Fruit fly (Drosophila melanogaster): ENCODE data around the gene Fum1.

Gene Fum1

dm6 chrX:6646846-6647245, 31.4 kb upstream of the Fum1 start (continued):
- TF ChIP-seq CG11902 (GFP tag; optimal IDR thresholded peaks at IDR 0.05) (no peak), esn (GFP tag; optimal IDR thresholded peaks at IDR 0.05) (peak; percentile 12), Blimp-1 (GFP tag; optimal IDR thresholded peaks at IDR 0.05) (no peak), CG7368 (GFP tag; optimal IDR thresholded peaks at IDR 0.05) (no peak), CG9139 (GFP tag; optimal IDR thresholded peaks at IDR 0.05) (no peak)

DNA sequence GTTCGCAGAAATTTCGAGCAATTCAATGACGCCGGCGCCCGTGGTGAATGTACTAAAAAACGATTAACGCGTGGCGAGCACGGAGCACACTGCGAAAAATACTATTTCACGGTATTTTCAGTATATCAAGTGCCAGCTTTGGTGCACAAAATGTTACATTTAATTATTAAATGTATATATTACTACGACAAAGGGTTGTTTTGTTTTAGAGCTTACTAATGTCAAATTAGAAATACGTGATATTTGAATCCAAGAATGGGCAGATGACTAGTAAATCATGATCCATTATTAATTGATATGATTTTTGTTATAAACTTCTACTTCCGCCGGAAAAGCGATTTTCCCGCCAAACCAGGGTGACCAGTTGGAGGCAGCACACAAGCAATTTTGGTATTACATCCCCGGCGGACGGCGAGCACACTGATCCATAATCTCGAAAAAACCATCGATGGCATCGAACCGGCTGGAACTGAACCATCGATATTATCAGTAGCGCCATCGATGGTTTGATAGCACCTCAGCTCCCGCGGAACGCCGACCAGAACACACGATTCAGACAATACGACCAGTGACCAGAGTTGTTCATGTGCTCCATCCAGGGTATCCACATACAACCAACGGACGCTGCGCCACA, 23.9 kb upstream of the Fum1 start, which contains the start of the genes CG3226 and Cdc7:
TSS of gene CG3226 (minus strand) at position 51 of the 634 bp plus-strand sequence.
TSS of gene Cdc7 (plus strand) at position 344 of the 634 bp plus-strand sequence.
- TF ChIP-seq Hr4 (GFP tag; optimal IDR thresholded peaks at IDR 0.05) (no peak), svp (GFP tag) (peak; percentile 61), CG6808 (GFP tag; optimal IDR thresholded peaks at IDR 0.05) (peak; percentile 74), CG3919 (GFP tag; optimal IDR thresholded peaks at IDR 0.05) (peak; percentile 64), dac (GFP tag; optimal IDR thresholded peaks at IDR 0.05) (peak; percentile 22), Smox (GFP tag; optimal IDR thresholded peaks at IDR 0.05) (peak; percentile 56), Sox102F (GFP tag; optimal IDR thresholded peaks at IDR 0.05) (peak; percentile 68), CG32006 (GFP tag; optimal IDR thresholded peaks at IDR 0.05) (peak; percentile 42), CG11902 (GFP tag; optimal IDR thresholded peaks at IDR 0.05) (no peak), cyc (GFP tag; optimal IDR thresholded peaks at IDR 0.05) (peak; percentile 57), Sox14 (GFP tag; optimal IDR thresholded peaks at IDR 0.05) (peak; percentile 53), Eip93F (GFP tag; optimal IDR thresholded peaks at IDR 0.05) (peak; percentile 18), net (GFP tag; optimal IDR thresholded peaks at IDR 0.05) (peak; percentile 70), CG11762 (GFP tag; optimal IDR thresholded peaks at IDR 0.05; ENCODE audit: insufficient read depth) (peak; percentile 32), fkh (GFP tag; optimal IDR thresholded peaks at IDR 0.05) (peak; percentile 56), CG8319 (GFP tag; optimal IDR thresholded peaks at IDR 0.05) (peak; percentile 55), CG10669 (GFP tag; optimal IDR thresholded peaks at IDR 0.05) (peak; percentile 57), Ets96B (tag; optimal IDR thresholded peaks at IDR 0.05) (peak; percentile 32), CG11294 (GFP tag; IDR thresholded peaks at IDR 0.05) (no peak), Blimp-1 (GFP tag; optimal IDR thresholded peaks at IDR 0.05) (peak; percentile 58), spab (GFP tag; optimal IDR thresholded peaks at IDR 0.05) (peak; percentile 18), Ets21C (GFP tag; optimal IDR thresholded peaks at IDR 0.05) (no peak), CG6792 (GFP tag; optimal IDR thresholded peaks at IDR 0.05) (peak; percentile 64), CG4318 (GFP tag; optimal IDR thresholded peaks at IDR 0.05) (no peak), Hr38 (GFP tag; optimal IDR thresholded peaks at IDR 0.05) (no peak), achi (GFP tag; optimal IDR thresholded peaks at IDR 0.05) (peak; percentile 64), pdm3 (GFP tag; optimal IDR thresholded peaks at IDR 0.05) (peak; percentile 69), CG6163 (GFP tag; IDR thresholded peaks at IDR 0.05) (peak; percentile 54; the same call in 1 of the 3 replicates), CG10631 (GFP tag; optimal IDR thresholded peaks at IDR 0.05) (peak; percentile 46), CG16779 (tag; optimal IDR thresholded peaks at IDR 0.05) (peak; percentile 31), CG1621 (tag; optimal IDR thresholded peaks at IDR 0.05) (peak; percentile 51), CG9139 (GFP tag; optimal IDR thresholded peaks at IDR 0.05) (peak; percentile 53), CG3032 (tag; optimal IDR thresholded peaks at IDR 0.05) (peak; percentile 45), vri (GFP tag; optimal IDR thresholded peaks at IDR 0.05) (peak; percentile 59), Eip78C (GFP tag) (peak; percentile 91), CG6854 (GFP tag; optimal IDR thresholded peaks at IDR 0.05) (peak; percentile 66), fd85E (GFP tag; optimal IDR thresholded peaks at IDR 0.05) (peak; percentile 46), Lpt (GFP tag; optimal IDR thresholded peaks at IDR 0.05) (peak; percentile 35), CG6276 (GFP tag; optimal IDR thresholded peaks at IDR 0.05) (peak; percentile 9), esn (GFP tag; optimal IDR thresholded peaks at IDR 0.05) (peak; percentile 76), CG8632 (GFP tag; optimal IDR thresholded peaks at IDR 0.05) (peak; percentile 60), Eip75B (GFP tag; optimal IDR thresholded peaks at IDR 0.05) (peak; percentile 42), OdsH (GFP tag; optimal IDR thresholded peaks at IDR 0.05) (peak; percentile 67), Met (GFP tag; optimal IDR thresholded peaks at IDR 0.05) (peak; percentile 72), CG34406 (GFP tag; optimal IDR thresholded peaks at IDR 0.05) (peak; percentile 64), lz (GFP tag; optimal IDR thresholded peaks at IDR 0.05) (peak; percentile 50), fd59A (GFP tag; optimal IDR thresholded peaks at IDR 0.05) (peak; percentile 35), Hr39 (GFP tag; optimal IDR thresholded peaks at IDR 0.05) (peak; percentile 30)
